Fruit fly (Drosophila melanogaster) whole organism, prepupa: Measurements from ENCODE around the gene Mnr.

ENCODE experiments used
- CG16779 ChIP-seq: fragments of 200-800 bp; sonication (Bioruptor generic); optimal IDR thresholded peaks from 3 replicates; lab custom pipeline; 2017; ENCODE audit warnings: missing biosample characterization, mild to moderate bottlenecking, missing genetic modification characterization
- CG31627 ChIP-seq: fragments of 200-800 bp; sonication (Bioruptor generic); optimal IDR thresholded peaks from 3 replicates; lab custom pipeline; 2016; ENCODE audit warnings: missing biosample characterization, missing genetic modification characterization
- CG34406 ChIP-seq: fragments of 200-800 bp; sonication (Bioruptor generic); optimal IDR thresholded peaks from 3 replicates; lab custom pipeline; 2016; ENCODE audit warnings: missing biosample characterization, missing genetic modification characterization
- CG6808 ChIP-seq: fragments of 200-800 bp; sonication (Bioruptor generic); optimal IDR thresholded peaks from 3 replicates; lab custom pipeline; 2017; ENCODE audit warnings: missing biosample characterization, missing genetic modification characterization, mild to moderate bottlenecking, moderate library complexity, missing genetic modification reagents
- CG7368 ChIP-seq: fragments of 200-800 bp; sonication (Bioruptor generic); optimal IDR thresholded peaks from 3 replicates; lab custom pipeline; 2016; ENCODE audit warnings: missing biosample characterization, missing genetic modification characterization
- Ets96B ChIP-seq: fragments of 200-800 bp; optimal IDR thresholded peaks from 2 replicates; lab custom pipeline; 2019; ENCODE audit warnings: missing biosample characterization, mild to moderate bottlenecking, missing genetic modification characterization, moderate library complexity
- Gug ChIP-seq: fragments of 200-800 bp; sonication (Bioruptor generic); IDR thresholded peaks from 2 replicates; pipeline ENCODE4 v1.3.6; 2022; ENCODE audit warnings: missing biosample characterization, missing genetic modification characterization
- Hr4 ChIP-seq: fragments of 200-800 bp; sonication (Bioruptor generic); optimal IDR thresholded peaks from 3 replicates; lab custom pipeline; 2016; ENCODE audit warnings: missing biosample characterization, missing genetic modification characterization
- Smox ChIP-seq: fragments of 200-800 bp; sonication (Bioruptor generic); optimal IDR thresholded peaks from 3 replicates; lab custom pipeline; 2016; ENCODE audit warnings: missing biosample characterization, missing genetic modification characterization
- dac ChIP-seq: fragments of 200-800 bp; sonication (Bioruptor generic); optimal IDR thresholded peaks from 2 replicates; lab custom pipeline; 2017; ENCODE audit warnings: missing biosample characterization, mild to moderate bottlenecking, missing genetic modification characterization
- eg ChIP-seq: fragments of 200-800 bp; sonication (Bioruptor generic); IDR thresholded peaks from 3 replicates; pipeline ENCODE4 v1.3.6; 2022; ENCODE audit warnings: missing biosample characterization, missing genetic modification characterization
- fd59A ChIP-seq: fragments of 200-800 bp; sonication (Bioruptor generic); optimal IDR thresholded peaks from 2 replicates; lab custom pipeline; 2017; ENCODE audit warnings: missing biosample characterization, mild to moderate bottlenecking, missing genetic modification characterization, missing genetic modification reagents
- ss ChIP-seq, 2 experiments: fragments of 200-800 bp; sonication (Bioruptor generic); optimal IDR thresholded peaks; 2 replicates in 1 of 2; 3 replicates in 1 of 2; lab custom pipeline; 2017 to 2018; ENCODE audit warnings: mild to moderate bottlenecking in 2 of 2, missing biosample characterization in 2 of 2, missing genetic modification characterization in 2 of 2, moderate library complexity in 1 of 2
- svp ChIP-seq: fragments of 200-800 bp; sonication (Bioruptor generic); peaks from one replicate; lab custom pipeline; 2016; ENCODE audit warnings: missing biosample characterization, missing genetic modification characterization

dm6 chrX:21282035-21282434, 1.1 kb upstream of the Mnr start:
- TF ChIP-seq CG31627, result no peak
- no peak for TF ChIP-seq ss (GFP tag; optimal IDR thresholded peaks at IDR 0.05; lab: Kevin White, UChicago)
- no peak for TF ChIP-seq CG16779
- no peak for TF ChIP-seq CG34406 (GFP tag; lab: Kevin White, UChicago)
- no peak for TF ChIP-seq Smox (GFP tag; lab: Kevin White, UChicago)
- no peak for TF ChIP-seq Ets96B (tag; lab: Kevin White, UChicago)
- TF ChIP-seq eg, result no peak
- TF ChIP-seq Hr4 (GFP tag; lab: Kevin White, UChicago), result no peak
- no peak for TF ChIP-seq fd59A (GFP tag; lab: Kevin White, UChicago)
- TF ChIP-seq svp (GFP tag; lab: Kevin White, UChicago), result no peak
- no peak for TF ChIP-seq CG6808
- no peak for TF ChIP-seq dac (GFP tag; lab: Kevin White, UChicago)
- no peak for TF ChIP-seq CG7368
- no peak for TF ChIP-seq Gug (GFP tag; lab: Robert Waterston, UW)
